Worm (Caenorhabditis elegans): Measurements from ENCODE around the gene C16C10.4.
A peak's percentile ranks its signal among the peaks of the same experiment; 100 is the strongest.

Gene C16C10.4

ce11 chrIII:4181338-4181737 is 10.2 kb downstream of the C16C10.4 start, which contains the start of gene C16C10.1:
TSS of gene C16C10.1 (minus strand) at chrIII:4181438.
- no peak for TF ChIP-seq mab-5 (tag; optimal IDR thresholded peaks at IDR 0.05)
- no peak for TF ChIP-seq nhr-12 (tag; optimal IDR thresholded peaks at IDR 0.05)
- TF ChIP-seq sptf-1 (tag; optimal IDR thresholded peaks at IDR 0.05): no peak
- no peak for TF ChIP-seq bed-3 (GFP tag; optimal IDR thresholded peaks at IDR 0.05)
- no peak for TF ChIP-seq nhr-2 (tag; optimal IDR thresholded peaks at IDR 0.05)
- TF ChIP-seq nhr-28 (tag; optimal IDR thresholded peaks at IDR 0.05): no peak
- TF ChIP-seq zip-8 (tag; optimal IDR thresholded peaks at IDR 0.05): no peak
- no peak for TF ChIP-seq ham-2 (GFP tag; optimal IDR thresholded peaks at IDR 0.05)
- TF ChIP-seq lsy-2 (tag; optimal IDR thresholded peaks at IDR 0.05): no peak
- no peak for TF ChIP-seq ceh-83 (GFP tag; optimal IDR thresholded peaks at IDR 0.05)
- TF ChIP-seq unc-62 (GFP tag; optimal IDR thresholded peaks at IDR 0.05): no peak
- TF ChIP-seq hlh-1 (tag; optimal IDR thresholded peaks at IDR 0.05): no peak
- TF ChIP-seq ces-1 (GFP tag; optimal IDR thresholded peaks at IDR 0.05): no peak
- no peak for TF ChIP-seq blmp-1 (tag; optimal IDR thresholded peaks at IDR 0.05)
- no peak for TF ChIP-seq cnd-1 (tag; optimal IDR thresholded peaks at IDR 0.05)
- no peak for TF ChIP-seq snpc-4 (tag; optimal IDR thresholded peaks at IDR 0.05)
- no peak for TF ChIP-seq drap-1 (GFP tag; optimal IDR thresholded peaks at IDR 0.05)
- TF ChIP-seq pha-4 (tag; optimal IDR thresholded peaks at IDR 0.05): no peak

- TF ChIP-seq unc-62 (GFP tag; optimal IDR thresholded peaks at IDR 0.05): no peak
- TF ChIP-seq hlh-1 (tag; optimal IDR thresholded peaks at IDR 0.05): no peak
- TF ChIP-seq ceh-83 (GFP tag; optimal IDR thresholded peaks at IDR 0.05): no peak
- TF ChIP-seq ham-2 (GFP tag; optimal IDR thresholded peaks at IDR 0.05): no peak
- no peak for TF ChIP-seq cnd-1 (tag; optimal IDR thresholded peaks at IDR 0.05)
- no peak for TF ChIP-seq M03D4.4 (tag; optimal IDR thresholded peaks at IDR 0.05)
- no peak for TF ChIP-seq zip-8 (tag; optimal IDR thresholded peaks at IDR 0.05)
- TF ChIP-seq ceh-43 (GFP tag; optimal IDR thresholded peaks at IDR 0.05): no peak
- no peak for TF ChIP-seq bed-3 (GFP tag; optimal IDR thresholded peaks at IDR 0.05)
- TF ChIP-seq drap-1 (GFP tag; optimal IDR thresholded peaks at IDR 0.05): no peak
- no peak for TF ChIP-seq elt-1 (tag; optimal IDR thresholded peaks at IDR 0.05; ENCODE audit: borderline replicate concordance, insufficient read depth)
- TF ChIP-seq snpc-4 (tag; optimal IDR thresholded peaks at IDR 0.05): no peak
- no peak for TF ChIP-seq flh-1 (GFP tag; optimal IDR thresholded peaks at IDR 0.05)
- no peak for TF ChIP-seq sptf-1 (tag; optimal IDR thresholded peaks at IDR 0.05)
- TF ChIP-seq unc-39 (tag; optimal IDR thresholded peaks at IDR 0.05): no peak
- TF ChIP-seq lsy-2 (tag; optimal IDR thresholded peaks at IDR 0.05): no peak
- no peak for TF ChIP-seq unc-120 (tag; optimal IDR thresholded peaks at IDR 0.05; ENCODE audit: poor library complexity, severe bottlenecking)
Measured at ce11 chrIII:4186751-4187309, 15.7 kb downstream of the C16C10.4 start, which contains the start of gene lars-1. TSS of gene lars-1 (minus strand) at chrIII:4186801.

- peak; percentile 20 for TF ChIP-seq unc-62 (GFP tag; optimal IDR thresholded peaks at IDR 0.05)
- peak; percentile 77 for TF ChIP-seq elt-3 (tag; optimal IDR thresholded peaks at IDR 0.05)
- no peak for TF ChIP-seq tbx-8 (GFP tag; optimal IDR thresholded peaks at IDR 0.05)
- TF ChIP-seq blmp-1 (tag; optimal IDR thresholded peaks at IDR 0.05): peak; percentile 81
- peak; percentile 84 for TF ChIP-seq zip-8 (tag; optimal IDR thresholded peaks at IDR 0.05)
Measured at ce11 chrIII:4187845-4188244, 16.7 kb downstream of the C16C10.4 start, which contains the start of gene R74.2. TSS of gene R74.2 (plus strand) at chrIII:4188160.

ce11 chrIII:4189602-4190001 is 18.5 kb downstream of the C16C10.4 start:
- TF ChIP-seq sem-2 (GFP tag; optimal IDR thresholded peaks at IDR 0.05): no peak
- TF ChIP-seq unc-39 (tag; optimal IDR thresholded peaks at IDR 0.05): no peak
- no peak for TF ChIP-seq lin-32 (GFP tag; optimal IDR thresholded peaks at IDR 0.05)
- no peak for TF ChIP-seq ces-1 (GFP tag; optimal IDR thresholded peaks at IDR 0.05)
- peak; percentile 88 for TF ChIP-seq elt-3 (tag; optimal IDR thresholded peaks at IDR 0.05)
- no peak for TF ChIP-seq lsy-2 (tag; optimal IDR thresholded peaks at IDR 0.05)
- TF ChIP-seq zip-8 (tag; optimal IDR thresholded peaks at IDR 0.05): no peak
- TF ChIP-seq ztf-11 (tag; optimal IDR thresholded peaks at IDR 0.05): no peak
- TF ChIP-seq ham-2 (GFP tag; optimal IDR thresholded peaks at IDR 0.05): peak; percentile 15
- TF ChIP-seq nhr-76 (tag; optimal IDR thresholded peaks at IDR 0.05): no peak
- TF ChIP-seq unc-120 (tag; optimal IDR thresholded peaks at IDR 0.05; ENCODE audit: poor library complexity, severe bottlenecking): no peak
- TF ChIP-seq blmp-1 (tag; optimal IDR thresholded peaks at IDR 0.05): peak; percentile 92
- no peak for TF ChIP-seq mls-2 (tag; optimal IDR thresholded peaks at IDR 0.05)
- TF ChIP-seq nhr-237 (tag; optimal IDR thresholded peaks at IDR 0.05): no peak
- TF ChIP-seq sptf-1 (tag; optimal IDR thresholded peaks at IDR 0.05): no peak
- no peak for TF ChIP-seq cnd-1 (tag; optimal IDR thresholded peaks at IDR 0.05)
- peak; percentile 0 for TF ChIP-seq unc-62 (GFP tag; optimal IDR thresholded peaks at IDR 0.05)
- TF ChIP-seq elt-1 (tag; optimal IDR thresholded peaks at IDR 0.05; ENCODE audit: borderline replicate concordance, insufficient read depth): peak; percentile 74
- no peak for TF ChIP-seq drap-1 (GFP tag; optimal IDR thresholded peaks at IDR 0.05)
- no peak for TF ChIP-seq flh-1 (GFP tag; optimal IDR thresholded peaks at IDR 0.05)

Measured in whole organism, mixed stage, embryonic.